Fruit fly (Drosophila melanogaster): ENCODE measurements around the gene CG17329.

Gene CG17329

DNA sequence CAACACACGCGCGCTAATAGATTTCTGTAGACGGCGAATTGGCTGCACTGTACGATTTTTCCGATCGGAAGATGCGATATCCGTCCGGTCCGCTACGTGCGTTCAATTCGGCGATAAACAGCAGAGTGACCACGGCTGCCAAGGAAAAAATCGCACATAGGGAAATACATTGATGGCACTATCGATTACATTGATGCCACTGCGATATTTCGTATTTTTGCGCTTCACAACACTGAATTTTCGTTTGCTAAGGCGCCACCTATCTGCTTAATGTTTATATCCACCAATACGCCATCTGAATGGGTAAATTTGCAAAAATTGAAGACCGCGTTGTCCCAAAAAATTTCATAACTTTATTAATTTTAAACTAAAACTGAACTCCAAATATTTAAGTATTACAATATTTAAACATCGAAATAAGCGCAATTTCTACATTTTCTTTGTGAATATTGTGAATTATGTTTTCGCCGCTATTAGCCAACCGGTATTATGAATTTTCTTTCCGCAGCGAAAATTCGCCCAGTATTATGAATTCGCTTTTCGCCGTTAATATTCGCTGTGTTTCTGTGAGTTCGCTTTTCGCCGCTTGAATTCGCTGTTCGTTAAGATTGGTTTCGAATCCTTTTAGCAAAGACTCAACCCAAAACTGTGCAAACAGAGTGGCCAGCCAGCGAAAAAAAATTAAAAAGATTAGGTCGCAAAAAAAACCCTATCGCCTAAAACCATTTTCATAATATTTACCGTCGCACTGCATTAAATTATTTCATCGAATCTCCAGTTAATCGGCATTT, 3.3 kb upstream of the CG17329 start, which contains the start of the genes crp and pkaap:
TSS of gene crp (minus strand) at position 129 of the 791 bp plus-strand sequence.
TSS of gene pkaap (plus strand) at position 689 of the 791 bp plus-strand sequence.
- TF ChIP-seq HLH106 (tag; optimal IDR thresholded peaks at IDR 0.05): peak; percentile 64
- TF ChIP-seq Rel (GFP tag; optimal IDR thresholded peaks at IDR 0.05): peak; percentile 51
- TF ChIP-seq Rel (tag; optimal IDR thresholded peaks at IDR 0.05): peak; percentile 47
- peak; percentile 86 for TF ChIP-seq Myc (optimal IDR thresholded peaks at IDR 0.05)
- TF ChIP-seq CG32264 (GFP tag; optimal IDR thresholded peaks at IDR 0.05): peak; percentile 44
- peak; percentile 48 for TF ChIP-seq woc (GFP tag; optimal IDR thresholded peaks at IDR 0.05)
- TF ChIP-seq Hr83 (GFP tag; optimal IDR thresholded peaks at IDR 0.05; ENCODE audit: poor library complexity, severe bottlenecking): peak; percentile 97
- peak; percentile 85 for TF ChIP-seq Jra (GFP tag; optimal IDR thresholded peaks at IDR 0.05)
- TF ChIP-seq Dfd (GFP tag; optimal IDR thresholded peaks at IDR 0.05): no peak
- peak; percentile 86 for TF ChIP-seq rgr (GFP tag; optimal IDR thresholded peaks at IDR 0.05)
- TF ChIP-seq ey (GFP tag; optimal IDR thresholded peaks at IDR 0.05): peak; percentile 76
- TF ChIP-seq jim (GFP tag; optimal IDR thresholded peaks at IDR 0.05): peak; percentile 90
- peak; percentile 58 for TF ChIP-seq CG9705 (GFP tag; optimal IDR thresholded peaks at IDR 0.05)
- TF ChIP-seq tai (GFP tag; optimal IDR thresholded peaks at IDR 0.05): peak; percentile 97
- peak; percentile 86 for TF ChIP-seq h (GFP tag; optimal IDR thresholded peaks at IDR 0.05)
- TF ChIP-seq Hr78 (GFP tag; optimal IDR thresholded peaks at IDR 0.05): no peak
- peak; percentile 93 for TF ChIP-seq sv (GFP tag; optimal IDR thresholded peaks at IDR 0.05)
- peak; percentile 61 for TF ChIP-seq Sp1 (GFP tag; optimal IDR thresholded peaks at IDR 0.05)
- peak; percentile 92 for TF ChIP-seq Hnf4 (GFP tag; optimal IDR thresholded peaks at IDR 0.05)
- peak; percentile 34 for TF ChIP-seq psq (GFP tag; optimal IDR thresholded peaks at IDR 0.05)
- TF ChIP-seq CrebA (GFP tag; optimal IDR thresholded peaks at IDR 0.05; ENCODE audit: borderline replicate concordance): no peak
- peak; percentile 80 for TF ChIP-seq brk (GFP tag; optimal IDR thresholded peaks at IDR 0.05)
- peak; percentile 76 for TF ChIP-seq br (GFP tag; optimal IDR thresholded peaks at IDR 0.05)
- no peak for TF ChIP-seq usp (GFP tag; optimal IDR thresholded peaks at IDR 0.05)
- TF ChIP-seq OdsH (GFP tag; optimal IDR thresholded peaks at IDR 0.05): peak; percentile 74
- peak; percentile 98 for TF ChIP-seq Vsx2 (GFP tag; optimal IDR thresholded peaks at IDR 0.05; ENCODE audit: partially characterized antibody)
- TF ChIP-seq dsf (GFP tag; optimal IDR thresholded peaks at IDR 0.05; ENCODE audit: borderline replicate concordance): peak; percentile 73
- no peak for TF ChIP-seq pan (optimal IDR thresholded peaks at IDR 0.05)
- no peak for TF ChIP-seq lola (GFP tag; optimal IDR thresholded peaks at IDR 0.05)
- peak in 1 of 2 experiments; percentile 62 for TF ChIP-seq dl (GFP tag; optimal IDR thresholded peaks at IDR 0.05; ENCODE audit: insufficient read depth in 1 of 2, partially characterized antibody in 2 of 2)
- TF ChIP-seq sage (GFP tag; optimal IDR thresholded peaks at IDR 0.05): peak; percentile 63
- no peak for TF ChIP-seq Abd-B (GFP tag; optimal IDR thresholded peaks at IDR 0.05)
- peak; percentile 84 for TF ChIP-seq Dif (GFP tag; optimal IDR thresholded peaks at IDR 0.05; ENCODE audit: partially characterized antibody)
- TF ChIP-seq GATAd (GFP tag; optimal IDR thresholded peaks at IDR 0.05): peak; percentile 64
- TF ChIP-seq fru (GFP tag; optimal IDR thresholded peaks at IDR 0.05): peak; percentile 73
- TF ChIP-seq foxo (GFP tag; optimal IDR thresholded peaks at IDR 0.05): peak; percentile 66 to 88
- TF ChIP-seq N (GFP tag; optimal IDR thresholded peaks at IDR 0.05): no peak
- peak; percentile 42 for TF ChIP-seq dmrt93B (GFP tag; optimal IDR thresholded peaks at IDR 0.05)
- TF ChIP-seq Mio (GFP tag; optimal IDR thresholded peaks at IDR 0.05): peak; percentile 53

- TF ChIP-seq Abd-B (GFP tag; optimal IDR thresholded peaks at IDR 0.05) (no peak), CG32264 (GFP tag; optimal IDR thresholded peaks at IDR 0.05) (no peak)
These were observed 2.7 kb upstream of the CG17329 start for dm6 chr2L:16288393-16288731.

Data from whole organism, wandering third instar larva.